Fruit fly (Drosophila melanogaster) whole organism, prepupa: ENCODE data around the gene Nnf1b.

Source experiments
- CG10669 ChIP-seq: fragments of 200-800 bp; sonication (Bioruptor generic); optimal IDR thresholded peaks from 3 replicates; lab custom pipeline; 2018; ENCODE audit warnings: missing biosample characterization, mild to moderate bottlenecking, missing genetic modification characterization, moderate library complexity
- CG11902 ChIP-seq: fragments of 200-800 bp; sonication (Bioruptor generic); optimal IDR thresholded peaks from 3 replicates; lab custom pipeline; 2016; ENCODE audit warnings: missing biosample characterization, missing genetic modification characterization
- CG15336 ChIP-seq: fragments of 200-800 bp; sonication (Bioruptor generic); IDR thresholded peaks from 2 replicates; pipeline ENCODE4 v1.3.6; 2022; ENCODE audit warnings: missing biosample characterization, missing genetic modification characterization
- CG1621 ChIP-seq: fragments of 200-800 bp; sonication (Bioruptor generic); optimal IDR thresholded peaks from 3 replicates; lab custom pipeline; 2018; ENCODE audit warnings: missing biosample characterization, mild to moderate bottlenecking, missing genetic modification characterization
- CG16779 ChIP-seq: fragments of 200-800 bp; sonication (Bioruptor generic); optimal IDR thresholded peaks from 3 replicates; lab custom pipeline; 2017; ENCODE audit warnings: missing biosample characterization, mild to moderate bottlenecking, missing genetic modification characterization
- CG31627 ChIP-seq: fragments of 200-800 bp; sonication (Bioruptor generic); optimal IDR thresholded peaks from 3 replicates; lab custom pipeline; 2016; ENCODE audit warnings: missing biosample characterization, missing genetic modification characterization
- CG32006 ChIP-seq: fragments of 200-800 bp; sonication (Bioruptor generic); optimal IDR thresholded peaks from 3 replicates; lab custom pipeline; 2017; ENCODE audit warnings: missing biosample characterization, mild to moderate bottlenecking, missing genetic modification characterization
- CG3919 ChIP-seq: fragments of 200-800 bp; sonication (Bioruptor generic); optimal IDR thresholded peaks from 3 replicates; lab custom pipeline; 2016; ENCODE audit warnings: missing biosample characterization, missing genetic modification characterization
- CG6163 ChIP-seq: fragments of 200-800 bp; sonication (Bioruptor generic); IDR thresholded peaks from 3 replicates; pipeline ENCODE4 v1.3.6; 2022; ENCODE audit warnings: missing biosample characterization, missing genetic modification characterization
- CG6792 ChIP-seq: fragments of 200-800 bp; sonication (Bioruptor generic); optimal IDR thresholded peaks from 3 replicates; lab custom pipeline; 2016; ENCODE audit warnings: missing biosample characterization, missing genetic modification characterization
- CG6808 ChIP-seq: fragments of 200-800 bp; sonication (Bioruptor generic); optimal IDR thresholded peaks from 3 replicates; lab custom pipeline; 2017; ENCODE audit warnings: missing biosample characterization, missing genetic modification characterization, mild to moderate bottlenecking, moderate library complexity, missing genetic modification reagents
- CG6854 ChIP-seq: fragments of 200-800 bp; sonication (Bioruptor generic); optimal IDR thresholded peaks from 2 replicates; lab custom pipeline; 2017; ENCODE audit warnings: missing biosample characterization, mild to moderate bottlenecking, missing genetic modification characterization
- CG8119 ChIP-seq: fragments of 200-800 bp; sonication (Bioruptor generic); IDR thresholded peaks from 3 replicates; pipeline ENCODE4 v1.3.6; 2022; ENCODE audit warnings: missing biosample characterization, missing genetic modification characterization
- CG8632 ChIP-seq: fragments of 200-800 bp; sonication (Bioruptor generic); optimal IDR thresholded peaks from 3 replicates; lab custom pipeline; 2016; ENCODE audit warnings: missing biosample characterization, missing genetic modification characterization
- CG9139 ChIP-seq: fragments of 200-800 bp; sonication (Bioruptor generic); optimal IDR thresholded peaks from 3 replicates; lab custom pipeline; 2017; ENCODE audit warnings: missing biosample characterization, mild to moderate bottlenecking, missing genetic modification characterization
- Eip75B ChIP-seq: fragments of 200-800 bp; sonication (Bioruptor generic); optimal IDR thresholded peaks from 3 replicates; lab custom pipeline; 2016; ENCODE audit warnings: missing biosample characterization, missing genetic modification characterization
- Eip78C ChIP-seq: fragments of 200-800 bp; sonication (Bioruptor generic); peaks from one replicate; lab custom pipeline; 2016; ENCODE audit warnings: missing biosample characterization, missing genetic modification characterization
- Eip93F ChIP-seq: fragments of 200-800 bp; sonication (Bioruptor generic); optimal IDR thresholded peaks from 2 replicates; lab custom pipeline; 2016; ENCODE audit warnings: missing biosample characterization, mild to moderate bottlenecking, missing genetic modification characterization
- Ets21C ChIP-seq: fragments of 200-800 bp; sonication (Bioruptor generic); optimal IDR thresholded peaks from 3 replicates; lab custom pipeline; 2016; ENCODE audit warnings: missing biosample characterization, missing genetic modification characterization
- Lpt ChIP-seq: fragments of 200-800 bp; sonication (Bioruptor generic); optimal IDR thresholded peaks from 3 replicates; lab custom pipeline; 2016; ENCODE audit warnings: missing biosample characterization, missing genetic modification characterization
- Met ChIP-seq: fragments of 200-800 bp; sonication (Bioruptor generic); optimal IDR thresholded peaks from 3 replicates; lab custom pipeline; 2016; ENCODE audit warnings: missing biosample characterization, missing genetic modification characterization
- Smox ChIP-seq: fragments of 200-800 bp; sonication (Bioruptor generic); optimal IDR thresholded peaks from 3 replicates; lab custom pipeline; 2016; ENCODE audit warnings: missing biosample characterization, missing genetic modification characterization
- Sox102F ChIP-seq: fragments of 200-800 bp; sonication (Bioruptor generic); optimal IDR thresholded peaks from 2 replicates; lab custom pipeline; 2016; ENCODE audit warnings: missing biosample characterization, mild to moderate bottlenecking, missing genetic modification characterization
- Sox14 ChIP-seq: fragments of 200-800 bp; sonication (Bioruptor generic); optimal IDR thresholded peaks from 3 replicates; lab custom pipeline; 2016; ENCODE audit warnings: missing biosample characterization, missing genetic modification characterization
- Sox15 ChIP-seq: fragments of 200-800 bp; sonication (Bioruptor generic); optimal IDR thresholded peaks from 3 replicates; lab custom pipeline; 2016; ENCODE audit warnings: missing biosample characterization, missing genetic modification characterization
- achi ChIP-seq: fragments of 200-800 bp; sonication (Bioruptor generic); optimal IDR thresholded peaks from 3 replicates; lab custom pipeline; 2016; ENCODE audit warnings: missing biosample characterization, missing genetic modification characterization
- cyc ChIP-seq: fragments of 200-800 bp; sonication (Bioruptor generic); optimal IDR thresholded peaks from 3 replicates; lab custom pipeline; 2016; ENCODE audit warnings: missing biosample characterization, missing genetic modification characterization
- dsx ChIP-seq: fragments of 200-800 bp; optimal IDR thresholded peaks from 3 replicates; lab custom pipeline; 2019; ENCODE audit warnings: missing biosample characterization, mild to moderate bottlenecking, missing genetic modification characterization, moderate library complexity; ENCODE audit not compliant: poor library complexity, severe bottlenecking
- eg ChIP-seq: fragments of 200-800 bp; sonication (Bioruptor generic); IDR thresholded peaks from 3 replicates; pipeline ENCODE4 v1.3.6; 2022; ENCODE audit warnings: missing biosample characterization, missing genetic modification characterization
- esn ChIP-seq: fragments of 200-800 bp; sonication (Bioruptor generic); optimal IDR thresholded peaks from 2 replicates; lab custom pipeline; 2016; ENCODE audit warnings: missing biosample characterization, mild to moderate bottlenecking, missing genetic modification characterization, moderate library complexity
- fkh ChIP-seq: fragments of 200-800 bp; sonication (Bioruptor generic); optimal IDR thresholded peaks from 3 replicates; lab custom pipeline; 2017; ENCODE audit warnings: missing biosample characterization, mild to moderate bottlenecking, missing genetic modification characterization, moderate library complexity
- lz ChIP-seq: fragments of 200-800 bp; sonication (Bioruptor generic); optimal IDR thresholded peaks from 3 replicates; lab custom pipeline; 2016; ENCODE audit warnings: missing biosample characterization, missing genetic modification characterization
- pdm3 ChIP-seq: fragments of 200-800 bp; sonication (Bioruptor generic); optimal IDR thresholded peaks from 3 replicates; lab custom pipeline; 2016; ENCODE audit warnings: missing biosample characterization, missing genetic modification characterization
- spab ChIP-seq: fragments of 200-800 bp; sonication (Bioruptor generic); optimal IDR thresholded peaks from 2 replicates; lab custom pipeline; 2017; ENCODE audit warnings: missing biosample characterization, mild to moderate bottlenecking, missing genetic modification characterization, missing genetic modification reagents
- ss ChIP-seq, 2 experiments: fragments of 200-800 bp; sonication (Bioruptor generic); optimal IDR thresholded peaks; 2 replicates in 1 of 2; 3 replicates in 1 of 2; lab custom pipeline; 2017 to 2018; ENCODE audit warnings: mild to moderate bottlenecking in 2 of 2, missing biosample characterization in 2 of 2, missing genetic modification characterization in 2 of 2, moderate library complexity in 1 of 2
- svp ChIP-seq: fragments of 200-800 bp; sonication (Bioruptor generic); peaks from one replicate; lab custom pipeline; 2016; ENCODE audit warnings: missing biosample characterization, missing genetic modification characterization
- topi ChIP-seq: fragments of 200-800 bp; sonication (Bioruptor generic); optimal IDR thresholded peaks from 3 replicates; lab custom pipeline; 2016; ENCODE audit warnings: missing biosample characterization, missing genetic modification characterization
- vri ChIP-seq: fragments of 200-800 bp; sonication (Bioruptor generic); optimal IDR thresholded peaks from 3 replicates; lab custom pipeline; 2016; ENCODE audit warnings: missing biosample characterization, mild to moderate bottlenecking, missing genetic modification characterization

The Nnf1b gene

DNA sequence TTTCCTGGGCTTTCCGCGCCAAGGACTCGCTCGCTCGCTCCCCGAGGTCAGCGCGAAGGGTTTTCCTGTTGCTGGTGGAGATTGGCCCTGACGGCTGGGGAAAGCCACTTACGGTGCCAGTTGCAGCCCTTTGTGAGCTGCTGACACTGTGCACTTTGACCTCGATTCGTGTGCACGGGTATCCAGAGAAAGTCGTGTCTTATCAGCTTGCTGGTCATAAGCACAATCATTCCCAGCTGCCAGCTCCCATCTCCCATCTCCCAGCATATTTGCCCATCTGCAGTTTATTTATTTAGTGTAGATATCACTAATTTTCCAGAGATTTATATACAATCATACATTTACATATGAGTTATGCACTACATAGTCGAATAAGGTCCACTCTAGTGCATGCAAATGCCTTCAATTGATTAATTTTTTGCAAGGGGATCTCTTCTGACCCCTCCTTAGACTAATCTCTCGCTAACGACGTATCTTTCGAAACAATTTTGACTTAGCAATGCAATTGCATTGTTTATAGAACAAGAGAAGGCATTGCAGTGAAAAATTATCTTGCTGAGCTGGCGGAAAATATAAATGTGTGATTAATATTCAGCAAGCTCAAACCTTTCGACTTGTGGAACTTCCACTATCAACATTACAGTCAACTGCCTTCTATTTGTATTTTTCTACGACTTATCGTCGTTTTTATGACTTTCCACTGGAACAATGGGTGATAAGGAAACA lies 11.8 kb downstream of the Nnf1b start:
- TF ChIP-seq Eip78C (GFP tag; lab: Kevin White, UChicago), result peak; percentile 73
- peak; percentile 78 for TF ChIP-seq svp (GFP tag; lab: Kevin White, UChicago)
- no peak for TF ChIP-seq Smox (GFP tag; lab: Kevin White, UChicago)
- TF ChIP-seq Sox15, result no peak
- TF ChIP-seq CG15336 (GFP tag; lab: Robert Waterston, UW), result peak; percentile 14; the same call in 1 of the 2 replicates
- 0 out of 3 replicates have a peak, but pooled peaks have one; percentile 4 for TF ChIP-seq CG8119 (GFP tag; lab: Robert Waterston, UW)

DNA sequence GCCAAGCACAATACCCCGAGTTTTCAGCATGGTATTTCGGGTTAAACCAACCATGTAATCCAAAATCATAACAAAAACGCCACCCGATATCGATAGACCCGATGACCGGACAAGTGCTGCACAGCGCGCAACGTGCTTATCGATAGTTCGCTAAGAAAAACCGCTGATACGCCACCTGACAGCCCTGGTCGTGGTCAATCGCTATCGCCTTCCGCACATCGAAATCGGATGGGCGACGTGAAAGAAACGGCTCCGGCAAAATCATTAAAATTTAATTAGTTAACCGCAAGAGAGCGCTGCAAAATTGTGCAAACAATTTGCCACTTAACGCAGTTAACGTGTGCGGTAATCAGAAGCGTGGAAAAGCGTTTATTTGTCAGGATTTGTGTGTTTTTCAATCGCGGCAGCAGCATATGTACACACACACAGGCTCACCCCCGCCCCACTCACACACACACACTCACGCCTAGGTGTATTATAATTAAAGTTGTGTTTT lies 15.4 kb downstream of the Nnf1b start, which contains the start of the genes CG3862 and dock:
CG3862 (minus strand) TSS at position 94 of the 496 bp plus-strand sequence.
dock (plus strand) TSS at position 202 of the 496 bp plus-strand sequence.
- peak; percentile 12 for TF ChIP-seq Lpt (GFP tag; lab: Kevin White, UChicago)
- TF ChIP-seq achi, result peak; percentile 13
- peak; percentile 54 for TF ChIP-seq esn
- peak in 1 of 2 experiments; percentile 33 for TF ChIP-seq ss (GFP tag; optimal IDR thresholded peaks at IDR 0.05; lab: Kevin White, UChicago)
- no peak for TF ChIP-seq CG8632 (GFP tag; lab: Kevin White, UChicago)
- TF ChIP-seq CG1621, result peak; percentile 26
- TF ChIP-seq Ets21C (GFP tag; lab: Kevin White, UChicago), result peak; percentile 14
- peak; percentile 35 for TF ChIP-seq CG6854
- peak; percentile 86 for TF ChIP-seq Eip78C (GFP tag; lab: Kevin White, UChicago)
- TF ChIP-seq CG32006 (GFP tag; lab: Kevin White, UChicago), result peak; percentile 21
- peak; percentile 32 for TF ChIP-seq CG3919 (GFP tag; lab: Kevin White, UChicago)
- TF ChIP-seq CG11902 (GFP tag; lab: Kevin White, UChicago), result no peak
- peak; percentile 55 for TF ChIP-seq CG6808
- TF ChIP-seq topi (GFP tag; lab: Kevin White, UChicago), result peak; percentile 38
- TF ChIP-seq pdm3 (GFP tag; lab: Kevin White, UChicago), result peak; percentile 20
- no peak for TF ChIP-seq Met (GFP tag; lab: Kevin White, UChicago)
- peak; percentile 32 for TF ChIP-seq CG16779 (tag; lab: Kevin White, UChicago)
- peak; percentile 59; the same call in 1 of the 3 replicates for TF ChIP-seq CG6163
- TF ChIP-seq CG9139, result no peak
- peak; percentile 13 for TF ChIP-seq dsx (GFP tag; lab: Kevin White, UChicago)
- TF ChIP-seq fkh (GFP tag; lab: Kevin White, UChicago), result peak; percentile 66
- TF ChIP-seq svp (GFP tag; lab: Kevin White, UChicago), result peak; percentile 60
- TF ChIP-seq eg (GFP tag; lab: Robert Waterston, UW), result peak; percentile 34; the same call in 1 of the 3 replicates
- no peak for TF ChIP-seq Sox102F (GFP tag; lab: Kevin White, UChicago)
- peak; percentile 59 for TF ChIP-seq Eip75B (GFP tag; lab: Kevin White, UChicago)
- TF ChIP-seq CG6792 (GFP tag; lab: Kevin White, UChicago), result peak; percentile 6
- peak; percentile 70 for TF ChIP-seq vri
- peak; percentile 30; the same call in 1 of the 3 replicates for TF ChIP-seq CG8119 (GFP tag; lab: Robert Waterston, UW)
- TF ChIP-seq Sox14 (GFP tag; lab: Kevin White, UChicago), result peak; percentile 60
- peak; percentile 41 for TF ChIP-seq CG31627 (GFP tag; lab: Kevin White, UChicago)
- no peak for TF ChIP-seq spab
- TF ChIP-seq lz (GFP tag; lab: Kevin White, UChicago), result peak; percentile 29
- TF ChIP-seq Eip93F (GFP tag; lab: Kevin White, UChicago), result no peak
- peak; percentile 21; the same call in 1 of the 2 replicates for TF ChIP-seq CG15336 (GFP tag; lab: Robert Waterston, UW)
- peak; percentile 9 for TF ChIP-seq CG10669 (GFP tag; lab: Kevin White, UChicago)
- peak; percentile 33 for TF ChIP-seq cyc (GFP tag; lab: Kevin White, UChicago)
